Worm (Caenorhabditis elegans) whole organism, late embryonic: ENCODE measurements around the gene nhr-65.

Experiments used
- C08G9.2 ChIP-seq: sonication (generic microtip); optimal IDR thresholded peaks from 2 replicates; lab custom pipeline; 2016; ENCODE audit warnings: mild to moderate bottlenecking, missing genetic modification characterization, moderate library complexity, missing compliant biosample characterization
- C38D4.7 ChIP-seq: fragments of 200-800 bp; sonication (Bioruptor generic); optimal IDR thresholded peaks from 2 replicates; lab custom pipeline; 2018; ENCODE audit warnings: mild to moderate bottlenecking, missing genetic modification characterization, moderate library complexity, missing compliant biosample characterization
- F13H6.1 ChIP-seq: sonication (generic microtip); optimal IDR thresholded peaks from 2 replicates; lab custom pipeline; 2016; ENCODE audit warnings: missing genetic modification characterization, missing compliant biosample characterization
- K09A11.1 ChIP-seq: sonication (generic microtip); optimal IDR thresholded peaks from 2 replicates; lab custom pipeline; 2017; ENCODE audit warnings: antibody characterized with exemption, mild to moderate bottlenecking, missing genetic modification characterization, missing compliant biosample characterization; ENCODE audit not compliant: insufficient read depth
- Y22D7AL.16 ChIP-seq: sonication (generic microtip); optimal IDR thresholded peaks from 2 replicates; lab custom pipeline; 2016; ENCODE audit warnings: missing genetic modification characterization, missing compliant biosample characterization
- ahr-1 ChIP-seq: sonication (generic microtip); optimal IDR thresholded peaks from 2 replicates; lab custom pipeline; 2016; ENCODE audit warnings: missing genetic modification characterization, missing compliant biosample characterization
- ama-1 ChIP-seq: fragments of 150-350 bp; optimal IDR thresholded peaks from 2 replicates; lab custom pipeline; 2014
- ceh-14 ChIP-seq: sonication (generic microtip); optimal IDR thresholded peaks from 2 replicates; lab custom pipeline; 2016; ENCODE audit warnings: missing genotype, missing genetic modification characterization, missing compliant biosample characterization
- ceh-18 ChIP-seq: sonication (generic microtip); optimal IDR thresholded peaks from 2 replicates; lab custom pipeline; 2016; ENCODE audit warnings: missing genetic modification characterization, missing compliant biosample characterization
- ceh-2 ChIP-seq: sonication (generic microtip); optimal IDR thresholded peaks from 2 replicates; lab custom pipeline; 2016; ENCODE audit warnings: missing genotype, missing genetic modification characterization, missing compliant biosample characterization
- ceh-22 ChIP-seq: sonication (generic microtip); optimal IDR thresholded peaks from 2 replicates; lab custom pipeline; 2017; ENCODE audit warnings: missing biosample characterization, missing genetic modification characterization
- ceh-30 ChIP-seq: fragments of 150-350 bp; optimal IDR thresholded peaks from 2 replicates; lab custom pipeline; 2014; ENCODE audit warnings: missing biosample characterization, missing genetic modification characterization
- ceh-31 ChIP-seq: sonication (generic microtip); optimal IDR thresholded peaks from 2 replicates; lab custom pipeline; 2016; ENCODE audit warnings: missing genetic modification characterization, missing compliant biosample characterization
- ceh-34 ChIP-seq: sonication (generic microtip); optimal IDR thresholded peaks from 2 replicates; lab custom pipeline; 2016; ENCODE audit warnings: mild to moderate bottlenecking, missing genetic modification characterization, missing compliant biosample characterization
- ceh-48 ChIP-seq: sonication (generic microtip); optimal IDR thresholded peaks from 2 replicates; lab custom pipeline; 2016; ENCODE audit warnings: missing genetic modification characterization, inconsistent platforms, missing compliant biosample characterization
- ceh-9 ChIP-seq: sonication (generic microtip); optimal IDR thresholded peaks from 2 replicates; lab custom pipeline; 2016; ENCODE audit warnings: mild to moderate bottlenecking, missing genetic modification characterization, inconsistent platforms, missing compliant biosample characterization
- che-1 ChIP-seq: sonication (generic microtip); optimal IDR thresholded peaks from 2 replicates; lab custom pipeline; 2016; ENCODE audit warnings: mild to moderate bottlenecking, missing genetic modification characterization, missing compliant biosample characterization
- dmd-4 ChIP-seq: sonication (generic microtip); optimal IDR thresholded peaks from 2 replicates; lab custom pipeline; 2016; ENCODE audit warnings: borderline replicate concordance, missing genetic modification characterization, missing compliant biosample characterization
- dve-1 ChIP-seq: sonication (generic microtip); optimal IDR thresholded peaks from 2 replicates; lab custom pipeline; 2017; ENCODE audit warnings: antibody characterized with exemption, mild to moderate bottlenecking, missing genetic modification characterization, missing compliant biosample characterization
- elt-4 ChIP-seq: sonication (generic microtip); optimal IDR thresholded peaks from 2 replicates; lab custom pipeline; 2016; ENCODE audit warnings: missing genetic modification characterization, missing compliant biosample characterization
- eyg-1 ChIP-seq: sonication (generic microtip); optimal IDR thresholded peaks from 2 replicates; lab custom pipeline; 2016; ENCODE audit warnings: missing genotype, missing genetic modification characterization, missing compliant biosample characterization
- fax-1 ChIP-seq: sonication (generic microtip); optimal IDR thresholded peaks from 2 replicates; lab custom pipeline; 2016; ENCODE audit warnings: missing genotype, missing genetic modification characterization, missing compliant biosample characterization
- fkh-10 ChIP-seq: fragments of 150-350 bp; optimal IDR thresholded peaks from 2 replicates; lab custom pipeline; 2014; ENCODE audit warnings: missing biosample characterization, missing genetic modification reagents, missing genetic modification characterization
- fkh-6 ChIP-seq: sonication (generic microtip); optimal IDR thresholded peaks from 2 replicates; lab custom pipeline; 2016; ENCODE audit warnings: missing genetic modification characterization, missing compliant biosample characterization
- gmeb-2 ChIP-seq: sonication (generic microtip); optimal IDR thresholded peaks from 2 replicates; lab custom pipeline; 2016; ENCODE audit warnings: missing genetic modification characterization, inconsistent platforms, missing compliant biosample characterization
- hlh-15 ChIP-seq: sonication (generic microtip); optimal IDR thresholded peaks from 2 replicates; lab custom pipeline; 2016; ENCODE audit warnings: missing genetic modification characterization, missing compliant biosample characterization
- hlh-8 ChIP-seq: sonication (generic microtip); optimal IDR thresholded peaks from 2 replicates; lab custom pipeline; 2016; ENCODE audit warnings: missing genotype, missing genetic modification characterization, missing compliant biosample characterization
- lim-6 ChIP-seq: sonication (generic microtip); optimal IDR thresholded peaks from 2 replicates; lab custom pipeline; 2016; ENCODE audit warnings: missing genetic modification characterization, missing compliant biosample characterization
- mec-3 ChIP-seq: sonication (generic microtip); optimal IDR thresholded peaks from 2 replicates; lab custom pipeline; 2016; ENCODE audit warnings: borderline replicate concordance, missing genetic modification characterization, missing compliant biosample characterization
- nfya-1 ChIP-seq: sonication (generic microtip); optimal IDR thresholded peaks from 2 replicates; lab custom pipeline; 2017; ENCODE audit warnings: missing genetic modification characterization, mild to moderate bottlenecking, missing compliant biosample characterization, antibody characterized with exemption, moderate library complexity
- nhr-11 ChIP-seq: fragments of 150-350 bp; optimal IDR thresholded peaks from 2 replicates; lab custom pipeline; 2014; ENCODE audit warnings: missing biosample characterization, missing genetic modification characterization
- odd-2 ChIP-seq: sonication (generic microtip); optimal IDR thresholded peaks from 2 replicates; lab custom pipeline; 2017; ENCODE audit warnings: antibody characterized with exemption, mild to moderate bottlenecking, missing genetic modification characterization, missing compliant biosample characterization
- pag-3 ChIP-seq: sonication (generic microtip); optimal IDR thresholded peaks from 2 replicates; lab custom pipeline; 2016; ENCODE audit warnings: missing compliant biosample characterization, missing genetic modification characterization, borderline replicate concordance
- pat-9 ChIP-seq: fragments of 200-800 bp; sonication (Bioruptor generic); optimal IDR thresholded peaks from 2 replicates; lab custom pipeline; 2018; ENCODE audit warnings: mild to moderate bottlenecking, missing genetic modification characterization, moderate library complexity, missing compliant biosample characterization
- pax-1 ChIP-seq: fragments of 150-350 bp; optimal IDR thresholded peaks from 2 replicates; lab custom pipeline; 2014; ENCODE audit warnings: missing biosample characterization, missing genetic modification characterization
- pha-2 ChIP-seq: sonication (generic microtip); optimal IDR thresholded peaks from 2 replicates; lab custom pipeline; 2017; ENCODE audit warnings: mild to moderate bottlenecking, missing genetic modification characterization, missing compliant biosample characterization
- pha-4 ChIP-seq: fragments of 150-350 bp; optimal IDR thresholded peaks from 2 replicates; lab custom pipeline; 2018; ENCODE audit warnings: missing biosample characterization, missing genetic modification reagents, missing genetic modification characterization
- pqm-1 ChIP-seq: sonication (generic microtip); optimal IDR thresholded peaks from 2 replicates; lab custom pipeline; 2016; ENCODE audit warnings: missing genetic modification characterization, missing compliant biosample characterization
- pros-1 ChIP-seq: fragments of 150-350 bp; optimal IDR thresholded peaks from 2 replicates; lab custom pipeline; 2014; ENCODE audit warnings: missing biosample characterization, missing genetic modification reagents, missing genetic modification characterization
- ref-2 ChIP-seq: sonication (generic microtip); optimal IDR thresholded peaks from 2 replicates; lab custom pipeline; 2016; ENCODE audit warnings: missing genetic modification characterization, missing compliant biosample characterization
- rnt-1 ChIP-seq: sonication (generic microtip); optimal IDR thresholded peaks from 2 replicates; lab custom pipeline; 2016; ENCODE audit warnings: missing genetic modification characterization, missing compliant biosample characterization
- sdc-2 ChIP-seq: sonication (generic microtip); optimal IDR thresholded peaks from 2 replicates; lab custom pipeline; 2016; ENCODE audit warnings: missing genotype, missing genetic modification characterization, missing compliant biosample characterization
- sox-4 ChIP-seq: sonication (generic microtip); optimal IDR thresholded peaks from 2 replicates; lab custom pipeline; 2017; ENCODE audit warnings: mild to moderate bottlenecking, missing genetic modification characterization, inconsistent platforms, missing compliant biosample characterization
- tbx-2 ChIP-seq: sonication (generic microtip); optimal IDR thresholded peaks from 2 replicates; lab custom pipeline; 2016; ENCODE audit warnings: missing genetic modification characterization, missing compliant biosample characterization
- unc-3 ChIP-seq, 2 experiments: fragments of 200-800 bp in 1 of 2; sonication (Bioruptor generic) in 1 of 2; sonication (generic microtip) in 1 of 2; conservative IDR thresholded peaks in 1 of 2; optimal IDR thresholded peaks in 1 of 2; 2 replicates each; pipeline versions ENCODE4 v1.3.6 to Lab custom; 2016 to 2022; ENCODE audit warnings: missing compliant biosample characterization in 2 of 2, missing genetic modification characterization in 2 of 2, missing genetic modification reagents in 1 of 2
- unc-42 ChIP-seq: sonication (generic microtip); optimal IDR thresholded peaks from 2 replicates; lab custom pipeline; 2016; ENCODE audit warnings: missing genotype, missing genetic modification characterization, missing compliant biosample characterization
- zip-5 ChIP-seq: sonication (generic microtip); optimal IDR thresholded peaks from 2 replicates; lab custom pipeline; 2016; ENCODE audit warnings: missing genetic modification characterization, missing compliant biosample characterization
- ztf-16 ChIP-seq: sonication (generic microtip); optimal IDR thresholded peaks from 2 replicates; lab custom pipeline; 2017; ENCODE audit warnings: missing genetic modification characterization, missing compliant biosample characterization

The nhr-65 gene

ce11 chrV:18806409-18806808 lies 32.7 kb upstream of the nhr-65 start, which contains the start of gene sri-10:
Gene sri-10 (minus strand): TSS chrV:18806509.
- TF ChIP-seq pha-2 (no peak), rnt-1 (tag; lab: Kevin White, UChicago) (no peak), pax-1 (tag; lab: Kevin White, UChicago) (no peak), che-1 (no peak), ama-1 (lab: Kevin White, UChicago) (no peak)
- TF ChIP-seq, all 69 proteins: peak for 0

- TF ChIP-seq nhr-11 = no peak
- peak; percentile 28 for TF ChIP-seq ceh-14 (tag; lab: Kevin White, UChicago)
- no peak for TF ChIP-seq pag-3 (tag; lab: Kevin White, UChicago)
- TF ChIP-seq lim-6 = no peak
- peak; percentile 37 for TF ChIP-seq rnt-1 (tag; lab: Kevin White, UChicago)
- no peak for TF ChIP-seq pat-9 (tag; lab: Kevin White, UChicago)
- no peak for TF ChIP-seq unc-3 (GFP tag; conservative IDR thresholded peaks at IDR 0.05; lab: Robert Waterston, UW)
- no peak for TF ChIP-seq unc-3 (tag; optimal IDR thresholded peaks at IDR 0.05; lab: Kevin White, UChicago)
- peak; percentile 35 for TF ChIP-seq nfya-1 (tag; lab: Kevin White, UChicago)
- no peak for TF ChIP-seq pha-2
- no peak for TF ChIP-seq pha-4 (tag; lab: Kevin White, UChicago)
- no peak for TF ChIP-seq pqm-1 (tag; lab: Kevin White, UChicago)
- no peak for TF ChIP-seq fkh-10 (GFP tag; lab: Kevin White, UChicago)
- no peak for TF ChIP-seq ztf-16 (tag; lab: Kevin White, UChicago)
- no peak for TF ChIP-seq fkh-6 (tag; lab: Kevin White, UChicago)
- TF ChIP-seq sdc-2 (tag; lab: Kevin White, UChicago) = no peak
- TF ChIP-seq ceh-31 (tag; lab: Kevin White, UChicago) = peak; percentile 66
- TF ChIP-seq tbx-2 = peak; percentile 29
- no peak for TF ChIP-seq C08G9.2 (tag; lab: Kevin White, UChicago)
- TF ChIP-seq eyg-1 = no peak
- TF ChIP-seq ceh-9 (tag; lab: Kevin White, UChicago) = no peak
- no peak for TF ChIP-seq pax-1 (tag; lab: Kevin White, UChicago)
- peak; percentile 72 for TF ChIP-seq ceh-48
- TF ChIP-seq F13H6.1 (tag; lab: Kevin White, UChicago) = no peak
- no peak for TF ChIP-seq ceh-30 (tag; lab: Kevin White, UChicago)
- no peak for TF ChIP-seq zip-5 (tag; lab: Kevin White, UChicago)
- no peak for TF ChIP-seq mec-3
- no peak for TF ChIP-seq gmeb-2 (tag; lab: Kevin White, UChicago)
- no peak for TF ChIP-seq ama-1 (lab: Kevin White, UChicago)
- no peak for TF ChIP-seq dve-1 (tag; lab: Kevin White, UChicago)
- no peak for TF ChIP-seq odd-2 (tag; lab: Kevin White, UChicago)
- peak; percentile 28 for TF ChIP-seq ceh-18
- TF ChIP-seq fax-1 (tag; lab: Kevin White, UChicago) = no peak
- no peak for TF ChIP-seq ceh-2 (tag; lab: Kevin White, UChicago)
- TF ChIP-seq hlh-15 (tag; lab: Kevin White, UChicago) = no peak
- no peak for TF ChIP-seq Y22D7AL.16 (tag; lab: Kevin White, UChicago)
- no peak for TF ChIP-seq elt-4
- peak; percentile 96 for TF ChIP-seq unc-42
- no peak for TF ChIP-seq K09A11.1 (tag; lab: Kevin White, UChicago)
- no peak for TF ChIP-seq pros-1 (tag; lab: Kevin White, UChicago)
- no peak for TF ChIP-seq dmd-4
- no peak for TF ChIP-seq sox-4 (tag; lab: Kevin White, UChicago)
- no peak for TF ChIP-seq C38D4.7 (GFP tag; lab: Kevin White, UChicago)
- no peak for TF ChIP-seq ceh-34 (tag; lab: Kevin White, UChicago)
- TF ChIP-seq hlh-8 (tag; lab: Kevin White, UChicago) = peak; percentile 28
- TF ChIP-seq ref-2 (tag; lab: Kevin White, UChicago) = no peak
- no peak for TF ChIP-seq ahr-1 (tag; lab: Kevin White, UChicago)
- TF ChIP-seq ceh-22 (tag; lab: Kevin White, UChicago) = no peak
Measured at ce11 chrV:18808621-18809020, 30.5 kb upstream of the nhr-65 start, which contains the start of gene C54E10.6. Gene C54E10.6 (minus strand): TSS chrV:18808729.
